Fruit fly (Drosophila melanogaster): ENCODE data around the gene CG11226.

dm6 chr3L:22824668-22825192 is 12.1 kb upstream of the CG11226 start:
- no peak for TF ChIP-seq h (optimal IDR thresholded peaks at IDR 0.05)
- TF ChIP-seq wdn (GFP tag; IDR thresholded peaks at IDR 0.05), result no peak
- no peak for TF ChIP-seq Dref (GFP tag; IDR thresholded peaks at IDR 0.05)
- no peak for TF ChIP-seq maf-S (GFP tag; optimal IDR thresholded peaks at IDR 0.05)
- TF ChIP-seq CG9797 (GFP tag; optimal IDR thresholded peaks at IDR 0.05), result no peak
- no peak for TF ChIP-seq CG11456 (GFP tag; IDR thresholded peaks at IDR 0.05)
- no peak for TF ChIP-seq pan (optimal IDR thresholded peaks at IDR 0.05)
- TF ChIP-seq pan (GFP tag; optimal IDR thresholded peaks at IDR 0.05 in 1 of 2, IDR thresholded peaks at IDR 0.05 in 1 of 2), result no peak
- TF ChIP-seq CG17912 (GFP tag; optimal IDR thresholded peaks at IDR 0.05), result no peak
- no peak for TF ChIP-seq CG16813 (GFP tag; IDR thresholded peaks at IDR 0.05; ENCODE audit: partially characterized antibody)
- no peak for TF ChIP-seq bbx (GFP tag; IDR thresholded peaks at IDR 0.05; ENCODE audit: partially characterized antibody)
- TF ChIP-seq CG11093 (GFP tag; IDR thresholded peaks at IDR 0.05), result no peak
- TF ChIP-seq slp2 (GFP tag; optimal IDR thresholded peaks at IDR 0.05), result no peak
- TF ChIP-seq shn (GFP tag; optimal IDR thresholded peaks at IDR 0.05), result no peak
- no peak for TF ChIP-seq Neu2 (GFP tag; optimal IDR thresholded peaks at IDR 0.05; ENCODE audit: borderline replicate concordance)

Measured in whole organism, embryonic.